Worm (Caenorhabditis elegans) whole organism, L4 larva: ENCODE measurements around the gene F23H11.2.

Source experiments
- daf-12 ChIP-seq: fragments of 150-350 bp; optimal IDR thresholded peaks from 2 replicates; lab custom pipeline; 2014; ENCODE audit warnings: missing biosample characterization, missing genetic modification reagents, missing genetic modification characterization
- daf-16 ChIP-seq, 3 experiments: sonication (generic microtip); optimal IDR thresholded peaks; 2 replicates each; lab custom pipeline; 2016 to 2017; ENCODE audit warnings: missing genetic modification characterization in 3 of 3, missing genetic modification reagents in 3 of 3, mild to moderate bottlenecking in 2 of 3, missing compliant biosample characterization in 2 of 3, missing biosample characterization in 1 of 3, moderate library complexity in 1 of 3
- fos-1 ChIP-seq: fragments of 150-350 bp; optimal IDR thresholded peaks from 2 replicates; lab custom pipeline; 2014; ENCODE audit warnings: missing biosample characterization, missing genetic modification characterization
- lin-13 ChIP-seq: fragments of 150-350 bp; optimal IDR thresholded peaks from 2 replicates; lab custom pipeline; 2014; ENCODE audit warnings: missing biosample characterization, missing genetic modification reagents, missing genetic modification characterization
- unc-62 ChIP-seq, 3 experiments: fragments of 150-350 bp in 1 of 3; sonication (generic microtip); optimal IDR thresholded peaks in 2 of 3; peaks in 1 of 3; 1 replicate in 1 of 3; 2 replicates in 2 of 3; lab custom pipeline; 2014 to 2017; ENCODE audit warnings: missing biosample characterization in 3 of 3, missing genetic modification characterization in 3 of 3, missing genetic modification reagents in 3 of 3, missing genotype in 1 of 3
- ztf-11 ChIP-seq: fragments of 150-350 bp; optimal IDR thresholded peaks from 2 replicates; lab custom pipeline; 2014; ENCODE audit warnings: missing biosample characterization, missing genetic modification characterization

- TF ChIP-seq daf-16 (GFP tag; optimal IDR thresholded peaks at IDR 0.05; lab: Kevin White, UChicago) (no peak), daf-16 (tag; optimal IDR thresholded peaks at IDR 0.05; lab: Kevin White, UChicago) (no peak), daf-12 (tag; lab: Kevin White, UChicago) (no peak), unc-62 (GFP tag; optimal IDR thresholded peaks at IDR 0.05 in 1 of 2; lab: Kevin White, UChicago) (no peak), unc-62 (tag; optimal IDR thresholded peaks at IDR 0.05; lab: Kevin White, UChicago) (no peak), fos-1 (no peak), lin-13 (no peak), ztf-11 (no peak)
Measured at ce11 chrIII:883595-883994, 12.0 kb upstream of the F23H11.2 start.
